Fruit fly (Drosophila melanogaster): Measurements from ENCODE around the gene hng3.

hng3 gene

DNA sequence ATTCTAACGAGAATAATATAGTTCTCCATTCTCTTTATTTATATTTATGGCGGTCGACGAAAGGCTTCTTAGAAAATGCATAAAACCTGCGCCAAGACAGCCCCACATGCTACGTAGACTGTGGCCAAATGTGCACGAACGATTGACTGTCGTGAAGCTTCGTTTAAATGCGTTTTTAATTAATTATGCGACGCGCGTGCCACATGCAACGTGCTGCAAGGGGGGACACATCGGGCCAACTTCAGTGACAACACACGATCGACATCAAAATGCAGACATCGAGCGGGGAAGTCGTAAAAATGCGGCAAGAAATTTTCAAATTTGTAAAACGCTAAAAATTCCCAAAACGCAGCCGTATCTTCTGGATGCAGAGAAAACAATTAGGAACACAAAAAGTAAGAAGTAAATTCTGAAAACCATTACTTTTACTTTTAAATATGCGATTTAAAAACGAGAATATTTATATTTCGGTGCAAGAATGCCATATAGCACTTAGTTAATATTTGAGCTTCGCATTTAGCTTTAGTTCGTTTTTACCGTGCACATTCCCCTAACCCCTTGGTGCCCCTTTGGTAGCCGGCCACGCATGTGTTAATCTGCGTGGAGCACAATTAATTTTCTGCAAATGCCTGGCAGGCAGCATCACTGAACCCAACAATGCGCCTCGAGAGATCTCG is 44.7 kb upstream of the hng3 start (continued):
- TF ChIP-seq Side (GFP tag; optimal IDR thresholded peaks at IDR 0.05) (no peak), CG5953 (GFP tag; IDR thresholded peaks at IDR 0.05) (0 out of 2 replicates have a peak, but pooled peaks have one; percentile 23), pzg (GFP tag; optimal IDR thresholded peaks at IDR 0.05) (no peak), sob (GFP tag; IDR thresholded peaks at IDR 0.05) (peak; percentile 44; the same call in 1 of the 2 replicates), CG6683 (GFP tag; optimal IDR thresholded peaks at IDR 0.05) (no peak), twi (tag; optimal IDR thresholded peaks at IDR 0.05) (peak; percentile 37), CG10366 (GFP tag; IDR thresholded peaks at IDR 0.05) (peak; percentile 44; the same call in 1 of the 2 replicates), CG31441 (GFP tag; IDR thresholded peaks at IDR 0.05) (peak; percentile 56; the same call in 1 of the 2 replicates), CG13894 (tag; optimal IDR thresholded peaks at IDR 0.05) (no peak), HLH54F (GFP tag; optimal IDR thresholded peaks at IDR 0.05) (no peak), z (GFP tag; IDR thresholded peaks at IDR 0.05) (no peak), HmgD (GFP tag; optimal IDR thresholded peaks at IDR 0.05) (no peak), Ravus (GFP tag; IDR thresholded peaks at IDR 0.05) (no peak), HHEX (GFP tag; optimal IDR thresholded peaks at IDR 0.05) (peak; percentile 1), ewg (GFP tag; optimal IDR thresholded peaks at IDR 0.05) (peak; percentile 18), CG17361 (GFP tag; IDR thresholded peaks at IDR 0.05) (peak; percentile 54; the same call in 1 of the 3 replicates), vvl (GFP tag; IDR thresholded peaks at IDR 0.05) (peak; percentile 64; the same call in 1 of the 2 replicates), CG11247 (GFP tag; IDR thresholded peaks at IDR 0.05) (no peak), CG3995 (GFP tag; optimal IDR thresholded peaks at IDR 0.05) (no peak), tx (GFP tag; optimal IDR thresholded peaks at IDR 0.05) (no peak), D19A (tag; optimal IDR thresholded peaks at IDR 0.05) (peak; percentile 23), croc (GFP tag; conservative IDR thresholded peaks at IDR 0.05) (peak; percentile 42; the same call in 2 of the 3 replicates), Tbp (GFP tag; optimal IDR thresholded peaks at IDR 0.05) (no peak), Sox100B (GFP tag; optimal IDR thresholded peaks at IDR 0.05) (peak; percentile 40), wdn (GFP tag; IDR thresholded peaks at IDR 0.05) (no peak), ap (GFP tag; IDR thresholded peaks at IDR 0.05) (no peak; the same call in 1 of the 2 replicates), CG12744 (GFP tag; optimal IDR thresholded peaks at IDR 0.05) (no peak), CG12236 (GFP tag; optimal IDR thresholded peaks at IDR 0.05) (no peak), CG32772 (GFP tag; IDR thresholded peaks at IDR 0.05) (peak; percentile 65), unpg (GFP tag; optimal IDR thresholded peaks at IDR 0.05) (peak; percentile 56), otp (GFP tag; IDR thresholded peaks at IDR 0.05) (peak; percentile 72; the same call in 1 of the 3 replicates), danr (GFP tag; IDR thresholded peaks at IDR 0.05) (0 out of 2 replicates have a peak, but pooled peaks have one; percentile 29), CG2875 (GFP tag; optimal IDR thresholded peaks at IDR 0.05) (peak; percentile 22), sens-2 (GFP tag; IDR thresholded peaks at IDR 0.05) (peak; percentile 44; the same call in 1 of the 2 replicates), pan (optimal IDR thresholded peaks at IDR 0.05) (no peak), pan (GFP tag; optimal IDR thresholded peaks at IDR 0.05 in 1 of 2, IDR thresholded peaks at IDR 0.05 in 1 of 2) (peak in 1 of 2 experiments; percentile 41), NC2β (GFP tag; optimal IDR thresholded peaks at IDR 0.05) (no peak), CG31388 (GFP tag; optimal IDR thresholded peaks at IDR 0.05) (no peak), phol (tag; optimal IDR thresholded peaks at IDR 0.05) (peak; percentile 59), HLH3B (GFP tag; IDR thresholded peaks at IDR 0.05) (peak; percentile 65), CG17328 (GFP tag; IDR thresholded peaks at IDR 0.05) (peak; percentile 67; the same call in 1 of the 2 replicates), CG10565 (GFP tag; optimal IDR thresholded peaks at IDR 0.05) (no peak), CG18619 (GFP tag; optimal IDR thresholded peaks at IDR 0.05) (peak; percentile 12), CG3847 (GFP tag; IDR thresholded peaks at IDR 0.05) (no peak), gsb-n (tag; optimal IDR thresholded peaks at IDR 0.05) (peak; percentile 21), CG16813 (GFP tag; IDR thresholded peaks at IDR 0.05; ENCODE audit: partially characterized antibody) (no peak), CG32767 (GFP tag; IDR thresholded peaks at IDR 0.05) (0 out of 2 replicates have a peak, but pooled peaks have one; percentile 36), CG3726 (GFP tag; IDR thresholded peaks at IDR 0.05) (0 out of 3 replicates have a peak, but pooled peaks have one; percentile 44), CG15696 (tag; optimal IDR thresholded peaks at IDR 0.05) (no peak), CG9215 (GFP tag; IDR thresholded peaks at IDR 0.05) (no peak)

Measured in whole organism, embryonic.